Fruit fly (Drosophila melanogaster) Kc167 (cell line): Measurements from ENCODE around the gene ninaC.

Source experiments
- Myc ChIP-seq: fragments of >200 bp; optimal IDR thresholded peaks from 2 replicates; lab custom pipeline; 2017; ENCODE audit warnings: missing external identifiers
- Sin3A ChIP-seq: fragments of >200 bp; optimal IDR thresholded peaks from 2 replicates; lab custom pipeline; 2018; ENCODE audit warnings: missing external identifiers
- h ChIP-seq: fragments of >200 bp; optimal IDR thresholded peaks from 3 replicates; lab custom pipeline; 2018; ENCODE audit warnings: missing external identifiers
- insv ChIP-seq: fragments of >200 bp; optimal IDR thresholded peaks from 3 replicates; lab custom pipeline; 2018; ENCODE audit warnings: missing external identifiers
- psq ChIP-seq: fragments of >200 bp; optimal IDR thresholded peaks from 2 replicates; lab custom pipeline; 2017; ENCODE audit warnings: missing external identifiers
- ttk ChIP-seq: sonication (Bioruptor generic); optimal IDR thresholded peaks from 2 replicates; lab custom pipeline; 2017; ENCODE audit warnings: missing external identifiers

The ninaC gene

DNA sequence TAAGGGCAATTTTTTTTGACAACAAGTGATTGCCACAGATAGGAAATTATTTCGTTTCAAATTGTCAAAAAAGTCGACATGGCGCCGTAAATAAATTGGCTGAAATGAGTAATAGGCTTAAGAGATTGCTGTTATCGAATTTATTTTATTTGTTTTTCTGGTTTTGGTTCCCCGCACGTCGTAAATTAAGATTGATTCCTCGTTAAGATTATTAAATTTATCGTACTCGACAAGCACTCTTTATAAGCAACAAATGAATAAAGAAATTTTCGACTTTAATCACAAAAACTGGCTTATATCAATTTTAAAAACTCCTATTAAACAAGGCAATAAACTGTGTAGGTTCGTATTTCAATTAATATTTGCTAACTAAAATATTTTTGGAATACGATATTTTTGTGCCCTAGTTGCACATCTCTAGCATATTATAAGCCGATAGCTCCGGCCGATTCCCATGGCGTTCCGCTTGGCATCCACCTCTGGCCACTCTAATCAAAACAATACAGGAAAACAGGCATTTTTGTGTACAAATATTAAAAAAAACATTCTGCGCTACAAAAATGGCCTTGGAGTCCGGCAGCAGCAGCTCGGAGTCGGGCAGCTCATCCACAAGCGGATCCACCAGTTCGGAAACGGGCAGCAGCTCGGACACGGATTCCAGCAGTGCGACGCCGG is 34.6 kb downstream of the ninaC start, which contains the start of gene chm:
Gene chm, plus strand, starts transcription at position 471 of the 675 bp plus-strand sequence.
- TF ChIP-seq Myc (lab: Kevin White, UChicago), result no peak
- no peak for TF ChIP-seq psq (lab: Kevin White, UChicago)
- no peak for TF ChIP-seq Sin3A (lab: Kevin White, UChicago)
- TF ChIP-seq ttk (lab: Kevin White, UChicago), result no peak
- TF ChIP-seq insv (lab: Kevin White, UChicago), result no peak
- no peak for TF ChIP-seq h (lab: Kevin White, UChicago)

DNA sequence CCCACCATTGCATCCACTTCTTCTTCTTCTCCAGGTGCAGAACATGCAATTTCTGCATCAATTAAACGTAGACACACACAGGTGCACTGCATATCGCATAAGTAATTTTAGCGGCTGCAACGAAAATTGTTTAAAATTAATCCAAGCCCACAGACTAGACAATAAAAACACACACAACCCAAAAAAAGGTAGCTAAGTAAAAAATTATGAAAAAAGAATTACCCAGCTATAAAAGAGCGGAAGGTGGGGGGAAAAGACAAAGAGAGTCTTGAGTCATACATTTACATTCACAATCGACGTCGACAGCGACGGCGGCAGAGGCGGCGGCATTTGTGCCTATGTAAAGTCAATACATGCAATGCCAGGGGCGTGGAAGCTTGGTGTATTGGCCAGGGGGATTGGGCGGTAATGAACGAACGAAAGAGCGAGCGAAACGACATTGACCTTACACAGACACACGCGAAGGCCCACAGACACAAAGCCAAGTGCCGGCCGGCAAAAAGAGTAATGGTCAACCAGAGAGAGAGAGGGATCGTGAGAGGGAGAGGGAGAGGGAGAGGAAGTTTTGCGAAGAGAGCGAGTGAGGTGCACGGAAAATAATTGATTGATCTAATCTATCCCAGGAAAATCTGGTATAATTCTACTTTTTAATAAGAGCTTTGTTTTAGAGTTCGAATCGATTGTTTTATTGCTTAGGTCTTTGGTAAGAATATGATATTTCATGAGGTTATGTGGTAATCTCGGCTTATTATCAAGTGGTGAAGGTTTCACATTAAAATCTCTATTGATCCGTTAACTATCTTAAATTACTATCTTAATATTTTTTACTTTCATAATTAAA is 40.9 kb downstream of the ninaC start:
- no peak for TF ChIP-seq Sin3A (lab: Kevin White, UChicago)
- no peak for TF ChIP-seq Myc (lab: Kevin White, UChicago)
- TF ChIP-seq ttk (lab: Kevin White, UChicago), result no peak
- no peak for TF ChIP-seq insv (lab: Kevin White, UChicago)
- TF ChIP-seq psq (lab: Kevin White, UChicago), result no peak
- TF ChIP-seq h (lab: Kevin White, UChicago), result no peak

DNA sequence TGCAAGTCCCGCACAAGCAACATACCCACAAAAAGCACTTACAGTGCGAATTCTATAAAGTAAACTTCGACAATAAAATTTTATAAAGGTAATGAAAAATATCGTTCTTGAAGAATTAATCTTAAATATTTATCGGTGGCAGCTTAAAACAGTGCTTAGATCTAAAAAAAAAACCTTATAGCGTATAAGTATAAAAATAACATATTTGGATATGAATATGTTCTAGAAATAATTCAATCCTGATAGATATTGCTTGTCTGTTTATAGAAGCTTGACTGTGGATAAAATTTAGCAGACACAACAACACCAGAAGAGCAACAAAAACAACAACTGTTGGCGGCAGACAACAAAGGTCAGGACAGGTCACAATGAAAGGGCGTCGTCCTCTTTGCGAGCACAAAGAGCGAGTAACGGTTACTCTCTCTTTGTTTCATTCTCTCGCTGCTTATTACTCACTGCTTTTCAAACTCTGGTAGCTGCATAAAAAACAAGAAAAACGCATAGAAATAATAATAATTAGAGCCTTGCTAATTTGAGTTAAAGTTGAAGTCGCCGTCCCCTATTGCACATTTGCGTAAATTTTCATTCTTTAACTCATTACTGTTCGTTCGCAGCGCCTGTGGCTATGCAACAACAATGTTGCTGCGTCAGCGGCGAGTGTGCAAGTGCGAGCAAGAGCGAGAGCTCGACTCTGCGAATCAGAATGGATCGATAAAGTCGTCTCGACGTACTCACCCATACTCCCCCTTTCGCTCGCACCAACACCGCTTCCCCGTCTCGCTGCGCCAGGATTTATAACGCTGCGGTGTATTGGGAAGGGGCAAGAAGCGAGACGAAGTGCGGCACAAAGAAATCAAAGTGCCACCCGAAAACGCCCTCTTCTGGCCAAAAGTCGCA is 42.2 kb downstream of the ninaC start:
- TF ChIP-seq Myc (lab: Kevin White, UChicago) (no peak), insv (lab: Kevin White, UChicago) (no peak), psq (lab: Kevin White, UChicago) (no peak), Sin3A (lab: Kevin White, UChicago) (no peak), ttk (lab: Kevin White, UChicago) (no peak), h (lab: Kevin White, UChicago) (no peak)

DNA sequence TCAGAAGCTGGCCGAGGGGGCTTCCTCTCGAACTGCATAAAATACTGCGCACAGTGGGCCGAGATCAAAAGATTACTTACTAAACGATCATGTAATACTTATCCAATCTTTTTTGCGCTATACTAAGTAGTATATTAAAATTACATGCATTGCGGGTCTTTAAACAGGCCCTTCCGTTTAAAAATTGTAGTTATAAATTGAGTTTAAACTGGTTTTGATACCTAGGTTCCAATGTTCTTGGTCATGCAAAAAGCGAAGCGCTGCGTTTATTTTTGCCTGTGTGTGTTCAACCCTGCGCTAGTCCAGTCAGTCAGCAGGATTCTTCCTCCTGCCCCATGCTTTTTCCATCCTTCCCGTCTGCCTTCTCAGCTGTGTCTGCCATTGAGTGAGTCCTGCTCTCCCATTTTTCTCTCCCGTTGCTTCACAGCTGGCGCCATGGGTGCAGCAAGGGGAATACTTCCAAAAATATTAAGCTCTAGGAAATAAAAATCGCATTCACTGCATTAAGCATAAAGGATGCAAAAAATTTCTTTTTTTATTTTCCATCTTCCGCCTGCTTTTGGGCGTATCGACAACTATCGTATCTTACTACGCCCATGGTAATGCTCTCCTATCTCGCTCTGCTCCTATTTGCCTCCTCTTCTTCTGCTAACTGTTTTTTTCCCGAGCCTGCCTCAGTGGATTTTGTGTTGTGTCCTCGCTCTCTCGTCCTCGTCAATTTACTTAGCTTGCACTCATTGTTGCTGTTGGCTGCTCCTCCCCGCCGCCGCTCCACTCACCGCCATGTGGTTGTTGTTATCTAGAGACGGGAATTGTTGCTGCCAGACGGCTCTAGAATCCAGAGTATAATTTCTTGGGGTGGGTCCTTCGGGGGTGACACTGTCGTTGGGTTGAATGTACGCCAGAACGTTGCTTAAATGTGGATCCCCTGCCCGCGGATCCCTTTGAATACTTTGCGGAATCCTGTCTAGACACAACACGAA is 43.1 kb downstream of the ninaC start:
- TF ChIP-seq insv (lab: Kevin White, UChicago) (no peak), psq (lab: Kevin White, UChicago) (no peak), ttk (lab: Kevin White, UChicago) (no peak), Sin3A (lab: Kevin White, UChicago) (no peak), h (lab: Kevin White, UChicago) (no peak), Myc (lab: Kevin White, UChicago) (no peak)

DNA sequence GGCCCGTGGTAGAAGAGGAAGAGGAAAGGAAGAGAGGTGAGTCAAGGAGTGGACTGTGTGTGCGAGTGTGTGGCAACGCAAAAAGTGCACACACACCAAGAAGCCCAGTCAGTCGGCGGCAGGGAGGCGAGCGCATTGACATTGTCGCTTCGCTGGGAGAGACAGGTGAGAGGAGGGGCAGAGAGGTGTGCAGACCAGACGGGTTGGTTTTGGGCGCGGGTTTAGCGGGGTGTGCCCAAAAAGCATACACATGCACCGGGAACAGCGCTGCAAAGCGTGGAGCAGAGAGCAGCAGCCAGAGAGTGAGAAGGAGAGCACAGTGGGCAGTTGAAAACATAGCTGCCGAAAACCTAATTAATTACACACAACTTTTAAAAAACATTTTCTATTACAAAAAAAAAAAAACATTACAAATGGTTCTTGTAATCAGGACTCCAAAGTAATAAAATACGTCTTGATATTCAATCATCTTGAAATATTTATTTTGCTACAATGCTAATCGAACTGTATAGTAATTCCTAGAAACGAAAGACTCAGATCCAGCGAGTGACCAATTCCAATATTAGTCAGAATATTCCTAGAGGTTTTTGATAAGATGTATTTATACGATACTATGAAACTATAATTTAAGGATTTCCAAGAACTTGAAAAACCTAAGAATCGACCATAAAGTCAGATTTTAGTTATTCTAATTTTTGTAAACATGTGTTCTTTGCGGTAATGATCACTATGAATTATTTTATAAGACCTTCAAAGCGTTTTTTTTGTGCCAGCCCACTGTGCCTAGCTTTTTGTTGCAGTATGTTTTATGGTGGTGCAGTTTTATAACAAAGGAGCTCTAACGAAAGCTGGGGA is 45.2 kb downstream of the ninaC start:
- TF ChIP-seq Myc (lab: Kevin White, UChicago), result no peak
- no peak for TF ChIP-seq Sin3A (lab: Kevin White, UChicago)
- no peak for TF ChIP-seq h (lab: Kevin White, UChicago)
- no peak for TF ChIP-seq ttk (lab: Kevin White, UChicago)
- TF ChIP-seq psq (lab: Kevin White, UChicago), result no peak
- TF ChIP-seq insv (lab: Kevin White, UChicago), result no peak

DNA sequence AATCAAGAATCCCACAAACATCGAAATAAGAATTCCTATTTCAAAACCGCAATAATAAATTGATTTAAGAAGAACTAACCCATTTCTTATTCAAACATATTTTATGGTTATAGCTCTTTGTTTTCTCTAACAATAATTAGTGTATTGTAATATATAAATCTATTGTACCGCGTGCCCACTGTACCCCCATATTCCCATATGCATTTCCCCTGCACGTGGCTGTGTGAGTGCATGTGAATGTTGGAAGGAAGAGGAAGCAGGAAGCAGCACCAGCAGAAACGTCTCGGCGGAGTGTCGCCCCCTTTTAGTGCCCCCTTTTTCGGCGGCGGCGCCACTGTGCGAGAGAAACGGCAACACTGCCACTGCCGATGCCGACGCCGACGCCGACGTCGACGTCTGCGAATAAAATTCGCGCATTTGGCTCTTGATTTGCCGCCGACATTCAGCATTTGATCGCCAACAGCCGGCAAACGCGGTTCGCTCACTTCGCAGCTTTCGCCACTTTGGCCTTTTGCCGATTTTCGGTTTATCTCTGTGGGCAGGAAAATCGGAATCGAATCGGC is 45.9 kb downstream of the ninaC start:
- TF ChIP-seq ttk (lab: Kevin White, UChicago) (no peak), Myc (lab: Kevin White, UChicago) (no peak), h (lab: Kevin White, UChicago) (no peak), Sin3A (lab: Kevin White, UChicago) (no peak), psq (lab: Kevin White, UChicago) (no peak), insv (lab: Kevin White, UChicago) (no peak)

DNA sequence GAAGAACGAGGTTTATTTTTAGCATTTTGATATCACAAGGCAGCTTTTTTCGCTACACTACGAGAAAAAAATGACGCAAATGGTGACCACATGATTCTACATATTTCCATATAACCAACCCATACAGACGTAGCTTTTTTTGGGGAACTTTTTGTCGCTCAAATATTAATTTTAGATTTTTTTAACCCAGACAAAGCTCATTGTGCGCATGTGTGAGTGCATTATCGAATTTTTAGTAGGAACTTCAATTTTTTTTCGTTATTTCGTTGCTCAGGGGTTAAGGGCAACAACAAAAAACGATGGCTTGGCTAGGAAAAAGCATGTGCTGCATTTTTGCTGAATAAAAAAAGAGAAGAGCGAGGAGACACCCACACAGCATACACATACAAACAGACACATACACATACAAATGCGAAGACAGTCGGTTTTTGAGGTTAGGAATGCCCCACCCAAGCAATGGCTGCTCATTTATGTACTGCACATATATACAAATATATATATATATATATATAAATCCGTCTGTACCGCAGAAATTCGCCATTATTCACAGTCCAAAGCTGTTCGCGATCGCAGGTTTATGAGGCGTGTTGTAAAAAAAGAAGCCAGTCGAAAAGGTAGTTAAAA is 46.9 kb downstream of the ninaC start:
- TF ChIP-seq h (lab: Kevin White, UChicago), result no peak
- TF ChIP-seq insv (lab: Kevin White, UChicago), result no peak
- TF ChIP-seq ttk (lab: Kevin White, UChicago), result no peak
- TF ChIP-seq Myc (lab: Kevin White, UChicago), result no peak
- no peak for TF ChIP-seq psq (lab: Kevin White, UChicago)
- TF ChIP-seq Sin3A (lab: Kevin White, UChicago), result no peak

DNA sequence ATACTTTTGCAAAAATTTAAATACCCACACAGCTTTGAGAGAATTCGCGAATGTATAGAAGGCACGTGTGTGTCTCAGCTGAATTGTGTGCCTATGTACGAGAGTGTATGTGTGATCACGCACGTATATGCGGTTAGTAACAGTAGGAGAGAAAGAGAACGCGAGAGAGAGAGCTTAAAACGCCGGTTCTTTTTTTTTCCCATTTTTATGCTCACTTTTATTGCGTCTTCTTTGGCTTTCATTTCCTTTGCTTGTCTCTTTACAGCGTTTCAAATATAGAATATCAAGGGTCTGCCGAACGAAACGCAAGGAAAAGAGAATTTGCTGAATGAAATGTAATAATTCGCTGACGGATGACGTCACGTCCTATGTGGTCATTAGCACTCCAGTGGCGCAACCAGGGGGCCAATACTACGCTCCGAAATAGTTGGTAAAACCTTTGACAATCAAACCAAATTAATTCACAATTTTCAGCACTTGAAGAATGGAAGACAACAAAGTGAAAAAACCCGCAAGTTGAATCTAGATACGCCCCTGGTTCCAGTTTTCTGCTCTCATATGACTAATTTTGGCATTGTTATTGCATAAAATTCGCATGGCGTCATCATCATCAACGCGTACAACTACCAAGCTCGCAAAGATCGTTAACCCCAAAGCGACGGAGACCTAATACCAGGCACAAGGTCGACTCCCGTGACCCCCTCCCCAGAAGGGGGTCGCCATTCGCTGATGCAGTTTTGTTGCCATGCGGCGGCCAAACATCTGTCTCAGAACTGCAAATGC is 47.6 kb downstream of the ninaC start:
- TF ChIP-seq Sin3A (lab: Kevin White, UChicago), result no peak
- no peak for TF ChIP-seq h (lab: Kevin White, UChicago)
- TF ChIP-seq insv (lab: Kevin White, UChicago), result no peak
